Worm (Caenorhabditis elegans) whole organism, early embryonic: ENCODE results near the gene dmd-7.

ENCODE experiments used
- B0310.2 ChIP-seq: sonication (generic microtip); optimal IDR thresholded peaks from 2 replicates; lab custom pipeline; 2016; ENCODE audit warnings: mild to moderate bottlenecking, missing genetic modification characterization, missing compliant biosample characterization
- F13C5.2 ChIP-seq: sonication (generic microtip); optimal IDR thresholded peaks from 2 replicates; lab custom pipeline; 2017; ENCODE audit warnings: mild to moderate bottlenecking, missing genetic modification characterization, inconsistent platforms, missing compliant biosample characterization
- aly-1 ChIP-seq: sonication (generic microtip); optimal IDR thresholded peaks from 2 replicates; lab custom pipeline; 2016; ENCODE audit warnings: missing genetic modification characterization, missing compliant biosample characterization
- ama-1 ChIP-seq: fragments of 150-350 bp; optimal IDR thresholded peaks from 2 replicates; lab custom pipeline; 2014
- ceh-13 ChIP-seq: fragments of 200-800 bp; sonication (Bioruptor generic); optimal IDR thresholded peaks from 2 replicates; lab custom pipeline; 2018; ENCODE audit warnings: mild to moderate bottlenecking, missing genetic modification characterization, missing compliant biosample characterization
- ceh-36 ChIP-seq: sonication (generic microtip); optimal IDR thresholded peaks from 2 replicates; lab custom pipeline; 2016; ENCODE audit warnings: missing genetic modification characterization, inconsistent platforms, missing compliant biosample characterization
- ets-7 ChIP-seq: sonication (generic microtip); optimal IDR thresholded peaks from 2 replicates; lab custom pipeline; 2016; ENCODE audit warnings: missing genotype, missing genetic modification characterization, missing compliant biosample characterization
- flt-1 ChIP-seq: fragments of 200-800 bp; sonication (Bioruptor generic); IDR thresholded peaks from 2 replicates; pipeline ENCODE4 v1.3.6; 2022; ENCODE audit warnings: missing genetic modification characterization, missing compliant biosample characterization
- hmbx-1 ChIP-seq: sonication (generic microtip); optimal IDR thresholded peaks from 2 replicates; lab custom pipeline; 2016; ENCODE audit warnings: mild to moderate bottlenecking, missing genetic modification characterization, missing compliant biosample characterization
- hmg-4 ChIP-seq: fragments of 200-800 bp; sonication (Bioruptor generic); optimal IDR thresholded peaks from 2 replicates; lab custom pipeline; 2018; ENCODE audit warnings: mild to moderate bottlenecking, missing genetic modification characterization, missing compliant biosample characterization
- hnd-1 ChIP-seq: sonication (generic microtip); optimal IDR thresholded peaks from 2 replicates; lab custom pipeline; 2016; ENCODE audit warnings: missing genetic modification characterization, missing compliant biosample characterization
- pes-1 ChIP-seq: fragments of 200-800 bp; sonication (Bioruptor generic); IDR thresholded peaks from 2 replicates; pipeline ENCODE4 v1.3.6; 2022; ENCODE audit warnings: missing genetic modification reagents, missing genetic modification characterization, missing compliant biosample characterization
- scrt-1 ChIP-seq: fragments of 200-800 bp; sonication (Bioruptor generic); IDR thresholded peaks from 2 replicates; pipeline ENCODE4 v1.3.6; 2022; ENCODE audit warnings: missing genetic modification characterization, missing compliant biosample characterization
- sea-1 ChIP-seq: fragments of 200-800 bp; sonication (Bioruptor generic); conservative IDR thresholded peaks from 2 replicates; pipeline ENCODE4 v1.3.6; 2022; ENCODE audit warnings: missing genetic modification characterization, missing compliant biosample characterization
- tbx-11 ChIP-seq: fragments of 200-800 bp; sonication (Bioruptor generic); IDR thresholded peaks from 2 replicates; pipeline ENCODE4 v1.3.6; 2022; ENCODE audit warnings: missing genetic modification characterization, missing compliant biosample characterization
- tbx-37 ChIP-seq: fragments of 200-800 bp; sonication (Bioruptor generic); conservative IDR thresholded peaks from 2 replicates; pipeline ENCODE4 v1.3.6; 2022; ENCODE audit warnings: missing genetic modification reagents, missing genetic modification characterization, missing compliant biosample characterization
- tra-4 ChIP-seq: sonication (generic microtip); optimal IDR thresholded peaks from 2 replicates; lab custom pipeline; 2017; ENCODE audit warnings: missing genetic modification characterization, missing compliant biosample characterization

The dmd-7 gene

DNA sequence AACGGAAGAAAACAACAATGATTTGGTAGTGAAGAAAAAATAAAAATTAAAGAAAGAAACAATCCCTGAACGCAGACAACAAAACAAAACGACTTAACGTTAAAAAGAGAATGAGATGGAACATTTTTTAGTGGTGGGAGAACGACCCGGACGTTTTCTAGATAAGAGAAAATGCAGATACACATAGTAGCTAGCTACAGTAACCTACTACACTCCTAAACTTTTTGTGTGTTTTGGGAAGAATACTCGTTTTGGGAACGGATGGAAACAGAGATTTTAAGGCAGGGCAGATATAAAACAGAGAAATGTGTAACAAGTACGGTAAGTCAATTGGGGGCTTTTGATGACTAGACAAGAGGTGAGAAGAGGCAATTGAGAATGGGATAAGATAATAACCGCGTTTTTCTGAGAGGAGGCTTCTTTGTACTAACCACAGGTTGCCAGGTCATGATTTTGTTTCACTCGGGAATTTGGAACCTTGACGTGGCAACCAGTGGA, 23.9 kb upstream of the dmd-7 start:
- no peak for TF ChIP-seq ceh-13 (GFP tag; lab: Kevin White, UChicago)
- no peak for TF ChIP-seq F13C5.2 (tag; lab: Kevin White, UChicago)
- TF ChIP-seq pes-1, result no peak
- TF ChIP-seq ama-1 (lab: Kevin White, UChicago), result no peak
- no peak for TF ChIP-seq hmbx-1 (tag; lab: Kevin White, UChicago)
- no peak for TF ChIP-seq ets-7 (tag; lab: Kevin White, UChicago)
- TF ChIP-seq tra-4 (tag; lab: Kevin White, UChicago), result no peak
- TF ChIP-seq aly-1, result no peak
- no peak for TF ChIP-seq sea-1
- no peak for TF ChIP-seq tbx-37
- TF ChIP-seq B0310.2 (tag; lab: Kevin White, UChicago), result no peak
- TF ChIP-seq hmg-4 (GFP tag; lab: Kevin White, UChicago), result no peak

DNA sequence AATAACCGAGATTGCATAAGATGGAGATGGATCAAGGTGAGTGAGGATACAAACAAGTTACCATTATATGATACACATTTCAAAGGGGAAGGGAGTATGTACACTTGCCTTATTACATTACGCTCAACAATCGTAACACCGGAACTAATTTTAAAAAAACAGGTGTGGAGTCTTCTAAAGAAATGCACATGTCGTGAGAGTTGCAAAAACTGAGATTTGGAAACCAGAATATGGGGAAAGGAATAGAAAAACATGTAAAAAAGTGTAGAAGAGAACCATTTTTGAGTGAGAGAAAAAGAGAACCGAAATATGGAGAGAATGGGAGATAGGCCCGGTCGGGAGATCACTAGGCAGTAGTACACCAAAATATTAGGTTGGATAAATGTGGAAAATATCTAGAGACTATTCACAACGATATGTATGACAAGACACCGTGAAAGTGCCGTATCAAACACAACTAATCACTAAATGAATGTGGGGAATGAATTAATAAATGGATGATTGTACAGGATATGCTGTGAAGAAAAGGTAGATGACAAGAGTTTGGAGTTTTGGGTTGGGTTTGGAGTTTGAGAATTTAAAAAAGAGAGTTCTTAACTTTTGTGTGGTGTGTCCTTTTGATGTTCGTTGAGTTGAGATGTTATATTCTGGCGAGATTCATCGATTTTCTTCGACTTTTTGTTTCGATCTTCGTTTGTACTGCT, 23.3 kb upstream of the dmd-7 start:
- no peak for TF ChIP-seq hnd-1 (tag; lab: Kevin White, UChicago)
- peak; percentile 48; the same call in 1 of the 2 replicates for TF ChIP-seq pes-1
- no peak for TF ChIP-seq flt-1 (GFP tag; lab: Robert Waterston, UW)
- no peak for TF ChIP-seq tbx-37
- TF ChIP-seq ets-7 (tag; lab: Kevin White, UChicago), result peak; percentile 23

DNA sequence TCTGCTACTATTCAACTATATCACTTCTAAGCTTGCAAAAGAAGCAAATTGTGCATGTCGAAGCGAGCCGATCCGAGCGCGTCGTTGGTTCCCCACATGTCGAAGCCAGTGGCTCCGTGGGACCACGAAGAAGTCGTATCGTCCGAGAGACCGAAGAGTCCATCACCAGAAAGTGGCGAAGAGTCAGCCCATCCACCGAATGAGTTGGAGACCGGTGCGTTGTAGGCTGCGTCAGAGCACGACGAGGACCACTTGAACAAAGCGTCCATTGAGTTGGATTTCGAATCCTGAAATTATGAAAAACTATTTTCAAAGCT, 22.8 kb upstream of the dmd-7 start:
- TF ChIP-seq ceh-36, result no peak
- TF ChIP-seq scrt-1 (GFP tag; lab: Robert Waterston, UW), result no peak
- peak; percentile 1 for TF ChIP-seq ama-1 (lab: Kevin White, UChicago)

DNA sequence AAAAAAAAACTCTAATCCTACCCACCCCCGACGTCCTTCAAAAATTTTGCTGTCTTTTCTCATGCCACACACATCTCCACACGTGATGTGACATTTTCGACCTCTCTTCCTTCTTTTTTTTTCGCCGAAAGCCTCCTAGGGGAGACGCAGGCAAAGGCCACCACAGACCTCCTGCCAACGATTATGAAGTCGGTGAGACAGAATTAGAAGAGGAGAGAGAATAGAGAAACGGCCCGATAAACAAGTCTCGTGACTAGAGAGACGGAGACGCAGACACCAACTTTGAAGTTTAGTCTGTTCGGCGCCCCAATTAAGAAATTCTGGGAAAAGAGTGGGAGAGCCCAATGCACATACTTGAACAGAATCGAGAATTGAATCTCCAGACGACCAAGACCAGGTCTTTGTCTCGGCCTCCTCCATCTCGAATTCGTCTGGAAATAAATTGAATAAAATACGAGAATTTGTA, 22.2 kb upstream of the dmd-7 start:
- 0 out of 2 replicates have a peak, but pooled peaks have one; percentile 49 for TF ChIP-seq pes-1
- TF ChIP-seq F13C5.2 (tag; lab: Kevin White, UChicago), result peak; percentile 40
- peak; percentile 46; the same call in 1 of the 2 replicates for TF ChIP-seq sea-1
- no peak for TF ChIP-seq scrt-1 (GFP tag; lab: Robert Waterston, UW)
- TF ChIP-seq hmg-4 (GFP tag; lab: Kevin White, UChicago), result peak; percentile 38
- no peak for TF ChIP-seq tra-4 (tag; lab: Kevin White, UChicago)
- peak; percentile 27 for TF ChIP-seq aly-1

DNA sequence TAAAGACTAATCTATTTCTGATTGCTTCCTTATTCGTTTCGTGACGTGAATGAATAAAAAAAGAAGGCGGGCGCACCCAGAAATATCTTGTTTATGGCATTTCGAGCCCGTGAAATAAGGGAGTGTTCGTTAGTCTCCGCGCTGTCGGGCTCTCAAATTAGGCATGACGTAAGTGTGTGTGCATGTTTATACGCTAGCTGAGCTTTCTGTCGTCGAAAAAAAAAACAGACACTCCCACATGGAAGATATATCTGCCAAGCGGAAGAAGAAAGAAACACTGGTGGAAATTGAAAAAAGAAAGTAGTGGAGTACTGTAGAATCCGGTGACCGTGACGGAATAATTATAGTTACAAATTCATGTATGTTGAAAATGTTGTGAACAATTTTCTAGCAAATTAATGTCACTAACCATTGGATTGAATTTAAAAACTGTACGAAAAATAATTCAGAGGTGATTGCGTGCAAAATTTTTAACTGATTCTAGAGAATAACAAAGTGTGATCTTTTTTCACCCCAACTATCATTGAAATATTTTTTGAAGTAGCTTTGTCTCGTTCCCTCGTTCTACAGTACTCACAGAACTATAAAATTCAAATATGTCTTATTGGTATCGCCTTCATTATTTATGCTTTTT, 21.6 kb upstream of the dmd-7 start:
- no peak for TF ChIP-seq ceh-36
- TF ChIP-seq scrt-1 (GFP tag; lab: Robert Waterston, UW), result no peak

DNA sequence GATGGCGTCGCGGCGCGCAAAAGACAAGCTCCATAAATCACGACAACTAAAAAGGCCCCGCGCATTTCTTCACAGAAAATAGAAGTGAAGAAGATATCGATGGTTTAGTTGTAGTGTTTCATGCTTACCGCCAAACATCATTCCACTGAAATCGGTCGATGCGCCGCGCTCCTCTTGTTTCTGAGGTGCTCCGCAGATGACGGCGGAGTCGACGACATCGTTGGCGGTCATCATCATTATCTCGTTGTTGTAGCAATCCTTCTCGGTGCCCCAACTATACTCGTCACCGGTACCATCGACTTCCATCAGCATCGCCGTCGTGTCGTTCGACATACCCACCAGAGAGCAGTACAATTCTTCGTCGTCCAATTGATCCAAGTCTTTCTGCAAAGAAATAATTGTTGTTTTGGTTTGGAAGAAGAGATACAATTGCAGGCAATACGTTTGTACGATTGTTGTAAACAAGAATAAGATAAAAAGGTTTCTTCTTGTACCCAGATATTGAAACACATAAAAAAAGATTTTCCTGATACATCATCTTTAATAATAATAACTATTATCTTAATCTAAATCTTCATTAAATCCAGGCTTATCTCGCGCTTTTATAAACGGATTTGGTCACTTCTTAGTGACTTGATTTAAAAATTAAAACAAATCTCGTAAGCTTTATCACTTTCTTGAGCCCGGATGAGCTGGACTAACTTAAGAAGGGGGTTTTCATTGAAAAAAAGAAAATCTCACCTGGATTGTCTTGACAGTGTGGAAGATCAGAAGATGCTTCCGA, 20.8 kb upstream of the dmd-7 start:
- TF ChIP-seq pes-1 (no peak), ets-7 (tag; lab: Kevin White, UChicago) (no peak), tbx-37 (no peak), tbx-11 (GFP tag; lab: Robert Waterston, UW) (no peak), ceh-13 (GFP tag; lab: Kevin White, UChicago) (no peak), hnd-1 (tag; lab: Kevin White, UChicago) (no peak), flt-1 (GFP tag; lab: Robert Waterston, UW) (no peak), tra-4 (tag; lab: Kevin White, UChicago) (no peak), sea-1 (no peak), ceh-36 (no peak), hmbx-1 (tag; lab: Kevin White, UChicago) (no peak), scrt-1 (GFP tag; lab: Robert Waterston, UW) (no peak), ama-1 (lab: Kevin White, UChicago) (no peak), aly-1 (no peak), F13C5.2 (tag; lab: Kevin White, UChicago) (no peak), B0310.2 (tag; lab: Kevin White, UChicago) (no peak), hmg-4 (GFP tag; lab: Kevin White, UChicago) (no peak)

DNA sequence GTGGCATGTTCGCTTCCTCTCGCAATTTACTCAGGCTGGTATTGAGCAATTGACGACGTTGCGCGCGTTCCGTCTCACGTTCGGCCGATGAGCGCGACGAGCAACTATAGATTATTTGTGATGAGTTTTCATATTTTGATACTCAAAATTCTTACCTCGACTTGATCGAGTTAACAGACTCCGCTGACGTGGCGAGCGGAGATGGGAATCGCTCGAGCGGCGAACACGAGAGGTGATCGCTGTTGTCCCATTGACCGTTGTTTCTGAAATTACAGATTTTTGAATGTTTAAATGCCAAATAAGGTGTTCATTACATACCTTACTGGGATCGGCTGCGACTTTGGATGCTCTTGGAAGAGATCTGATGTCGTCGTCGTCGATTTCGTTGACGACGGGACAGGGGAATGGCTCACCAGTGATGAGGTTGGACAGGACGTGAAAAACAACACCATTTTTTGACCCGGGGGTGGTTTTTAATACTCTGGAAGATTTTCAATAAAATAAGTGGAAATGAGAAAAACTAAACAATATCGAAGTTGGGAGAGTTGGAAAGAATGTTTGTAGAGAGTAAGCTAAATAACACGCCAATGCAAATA, 20.1 kb upstream of the dmd-7 start, which contains the start of gene W06H8.6:
Gene W06H8.6 (minus strand): TSS at position 481 of the 596 bp plus-strand sequence.
- TF ChIP-seq ets-7 (tag; lab: Kevin White, UChicago) (no peak), tra-4 (tag; lab: Kevin White, UChicago) (peak; percentile 13), scrt-1 (GFP tag; lab: Robert Waterston, UW) (no peak), pes-1 (0 out of 2 replicates have a peak, but pooled peaks have one; percentile 31), sea-1 (no peak), hmbx-1 (tag; lab: Kevin White, UChicago) (no peak), ama-1 (lab: Kevin White, UChicago) (no peak)
